Fruit fly (Drosophila melanogaster): ENCODE results near the gene RhoGAP93B.

DNA sequence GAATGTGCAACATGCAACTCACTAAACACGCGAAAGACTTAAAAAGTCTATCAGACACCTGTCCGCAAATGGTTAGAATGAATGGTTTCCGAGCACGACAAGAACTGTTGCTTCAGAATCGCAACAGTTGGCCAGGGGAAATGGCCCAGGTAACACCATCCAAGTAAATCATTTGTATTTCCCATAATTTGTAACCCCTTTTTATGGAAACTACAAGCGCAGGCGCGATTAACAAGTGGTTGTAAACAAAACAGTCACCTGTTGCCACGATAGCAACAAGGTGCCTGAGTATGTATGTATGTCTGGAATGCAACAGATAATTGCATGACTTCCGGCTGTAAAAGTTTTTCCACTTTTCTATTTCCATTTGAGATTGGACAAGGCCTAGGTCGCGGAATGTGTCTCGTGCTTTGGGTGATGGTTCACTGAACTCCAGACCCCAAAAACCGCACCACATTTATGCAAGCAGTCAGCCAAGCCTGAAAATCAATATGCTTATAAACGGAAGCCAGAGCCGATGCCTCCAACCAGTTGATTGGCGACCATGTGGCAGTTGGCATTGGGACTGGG is 54.0 kb downstream of the RhoGAP93B start, which contains the start of gene CG12278:
- TF ChIP-seq insv (optimal IDR thresholded peaks at IDR 0.05) (no peak), ttk (optimal IDR thresholded peaks at IDR 0.05) (no peak), Sin3A (optimal IDR thresholded peaks at IDR 0.05) (no peak), psq (optimal IDR thresholded peaks at IDR 0.05) (no peak)

All from Kc167 (cell line).